Fruit fly (Drosophila melanogaster): ENCODE measurements around the gene CG4596.

dm6 chr3R:10842422-10842821 is 30.4 kb upstream of the CG4596 start:
- TF ChIP-seq EcR (GFP tag; optimal IDR thresholded peaks at IDR 0.05) = no peak
- TF ChIP-seq CG15710 (tag; optimal IDR thresholded peaks at IDR 0.05) = peak; percentile 44

Data from whole organism, pupa.